Worm (Caenorhabditis elegans) whole organism, L4/young adult: ENCODE data around the gene fbxb-106.

ENCODE experiments used
- W03F9.2 ChIP-seq: fragments of 150-350 bp; optimal IDR thresholded peaks from 2 replicates; lab custom pipeline; 2014; ENCODE audit warnings: missing biosample characterization, missing genetic modification characterization
- dao-5 ChIP-seq: sonication (generic microtip); optimal IDR thresholded peaks from 2 replicates; lab custom pipeline; 2016; ENCODE audit warnings: missing genotype, missing genetic modification characterization, moderate library complexity, missing compliant biosample characterization
- him-1 ChIP-seq: sonication (generic microtip); optimal IDR thresholded peaks from 2 replicates; lab custom pipeline; 2016; ENCODE audit warnings: missing genotype, missing genetic modification reagents, missing genetic modification characterization, missing compliant biosample characterization

DNA sequence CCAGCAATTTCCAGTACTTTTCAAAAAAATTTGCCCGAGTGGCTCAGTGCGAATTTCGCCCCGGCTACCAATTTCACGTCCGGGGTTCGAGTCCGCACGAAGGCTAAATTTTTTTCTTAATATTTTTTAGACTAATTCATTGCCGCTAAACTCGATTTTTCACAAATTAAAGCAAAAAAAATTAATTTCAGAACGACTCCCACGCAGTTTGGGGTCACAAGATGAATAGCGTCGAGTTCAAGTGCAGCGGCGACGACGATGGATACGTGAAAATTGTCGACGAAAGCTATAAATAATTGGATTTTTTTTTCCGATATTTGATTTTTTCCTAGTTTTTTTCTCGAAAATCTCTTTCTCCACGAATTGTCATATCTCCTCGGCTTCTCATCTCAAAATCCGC, 10.9 kb upstream of the fbxb-106 start:
- TF ChIP-seq W03F9.2 (tag; lab: Kevin White, UChicago) (no peak), him-1 (no peak), dao-5 (tag; lab: Kevin White, UChicago) (no peak)
